Fruit fly (Drosophila melanogaster) whole organism, adult: ENCODE results near the gene mei-217.
A peak's percentile ranks its signal among the peaks of the same experiment; 100 is the strongest.

ENCODE experiments used
- CG11617 ChIP-seq: fragments of 200-800 bp; sonication (Bioruptor generic); optimal IDR thresholded peaks from 2 replicates; lab custom pipeline; 2017; ENCODE audit warnings: mild to moderate bottlenecking, missing biosample characterization, missing genetic modification reagents, missing genetic modification characterization
- CG12768 ChIP-seq: fragments of 200-800 bp; sonication (Bioruptor generic); optimal IDR thresholded peaks from 2 replicates; lab custom pipeline; 2017; ENCODE audit warnings: missing biosample characterization, missing genetic modification characterization, mild to moderate bottlenecking, moderate library complexity, missing genetic modification reagents
- CG1620 ChIP-seq: fragments of 200-800 bp; sonication (Bioruptor generic); optimal IDR thresholded peaks from 2 replicates; lab custom pipeline; 2016; ENCODE audit warnings: missing biosample characterization, missing genetic modification characterization
- CG5204 ChIP-seq: fragments of 200-800 bp; sonication (Bioruptor generic); optimal IDR thresholded peaks from 2 replicates; lab custom pipeline; 2016; ENCODE audit warnings: missing biosample characterization, missing genetic modification characterization
- CG7045 ChIP-seq: fragments of 200-800 bp; sonication (Bioruptor generic); optimal IDR thresholded peaks from 2 replicates; lab custom pipeline; 2017; ENCODE audit warnings: missing biosample characterization, mild to moderate bottlenecking, missing genetic modification characterization
- Clk ChIP-seq: fragments of 200-800 bp; sonication (Bioruptor generic); optimal IDR thresholded peaks from 2 replicates; lab custom pipeline; 2017; ENCODE audit warnings: missing biosample characterization, missing genetic modification characterization
- Hr96 ChIP-seq: fragments of 200-800 bp; sonication (Bioruptor generic); optimal IDR thresholded peaks from 2 replicates; lab custom pipeline; 2016; ENCODE audit warnings: missing biosample characterization, missing genetic modification characterization
- Mnt ChIP-seq: fragments of 200-800 bp; sonication (Bioruptor generic); optimal IDR thresholded peaks from 2 replicates; lab custom pipeline; 2016; ENCODE audit warnings: missing biosample characterization, mild to moderate bottlenecking, missing genetic modification characterization
- cnc ChIP-seq, 2 experiments: fragments of >200 bp; optimal IDR thresholded peaks; 2 replicates each; lab custom pipeline; 2017
- kay ChIP-seq: fragments of 200-800 bp; sonication (Bioruptor generic); peaks from one replicate; lab custom pipeline; 2016; ENCODE audit warnings: missing biosample characterization, missing genetic modification characterization, borderline replicate concordance
- ovo ChIP-seq: fragments of 200-800 bp; sonication (Bioruptor generic); optimal IDR thresholded peaks from 2 replicates; lab custom pipeline; 2016; ENCODE audit warnings: missing biosample characterization, missing genetic modification characterization
- pad ChIP-seq: fragments of 200-800 bp; sonication (Bioruptor generic); optimal IDR thresholded peaks from 3 replicates; lab custom pipeline; 2017; ENCODE audit warnings: missing biosample characterization, missing genetic modification characterization, mild to moderate bottlenecking, moderate library complexity, missing genetic modification reagents
- tj ChIP-seq: fragments of 200-800 bp; sonication (Bioruptor generic); optimal IDR thresholded peaks from 3 replicates; lab custom pipeline; 2017; ENCODE audit warnings: missing biosample characterization, mild to moderate bottlenecking, missing genetic modification characterization, moderate library complexity

DNA sequence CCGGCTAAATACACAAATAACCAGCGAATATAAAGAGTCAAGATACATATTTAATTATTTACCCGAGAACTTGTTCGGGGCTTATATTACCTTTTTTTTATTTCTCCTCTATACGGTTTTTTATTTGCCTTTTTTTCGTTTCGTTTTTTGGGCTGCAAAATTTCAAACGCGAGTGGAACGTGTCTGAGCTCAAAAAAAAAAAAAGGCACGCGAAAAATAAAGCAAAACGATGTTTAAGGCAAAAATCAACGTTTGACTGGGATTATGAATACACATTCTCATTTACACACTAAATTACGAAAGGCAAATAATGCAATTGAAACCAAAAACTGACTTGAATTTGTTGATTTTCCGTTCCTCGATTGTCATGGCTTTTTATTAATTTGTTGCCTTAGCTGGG lies 33.1 kb downstream of the mei-217 start:
- TF ChIP-seq CG1620 (GFP tag; lab: Kevin White, UChicago) (no peak), cnc (optimal IDR thresholded peaks at IDR 0.05; lab: Kevin White, UChicago) (no peak), CG11617 (GFP tag; lab: Kevin White, UChicago) (no peak), Clk (GFP tag; lab: Kevin White, UChicago) (no peak), ovo (GFP tag; lab: Kevin White, UChicago) (no peak), Mnt (GFP tag; lab: Kevin White, UChicago) (no peak), CG5204 (GFP tag; lab: Kevin White, UChicago) (no peak), CG12768 (GFP tag; lab: Kevin White, UChicago) (no peak), tj (GFP tag; lab: Kevin White, UChicago) (peak; percentile 30), Hr96 (GFP tag; lab: Kevin White, UChicago) (no peak), kay (GFP tag; lab: Kevin White, UChicago) (peak; percentile 63), pad (GFP tag; lab: Kevin White, UChicago) (no peak), CG7045 (GFP tag; lab: Kevin White, UChicago) (no peak)
